Fruit fly (Drosophila melanogaster): ENCODE measurements around the gene nullo.

Gene nullo

DNA sequence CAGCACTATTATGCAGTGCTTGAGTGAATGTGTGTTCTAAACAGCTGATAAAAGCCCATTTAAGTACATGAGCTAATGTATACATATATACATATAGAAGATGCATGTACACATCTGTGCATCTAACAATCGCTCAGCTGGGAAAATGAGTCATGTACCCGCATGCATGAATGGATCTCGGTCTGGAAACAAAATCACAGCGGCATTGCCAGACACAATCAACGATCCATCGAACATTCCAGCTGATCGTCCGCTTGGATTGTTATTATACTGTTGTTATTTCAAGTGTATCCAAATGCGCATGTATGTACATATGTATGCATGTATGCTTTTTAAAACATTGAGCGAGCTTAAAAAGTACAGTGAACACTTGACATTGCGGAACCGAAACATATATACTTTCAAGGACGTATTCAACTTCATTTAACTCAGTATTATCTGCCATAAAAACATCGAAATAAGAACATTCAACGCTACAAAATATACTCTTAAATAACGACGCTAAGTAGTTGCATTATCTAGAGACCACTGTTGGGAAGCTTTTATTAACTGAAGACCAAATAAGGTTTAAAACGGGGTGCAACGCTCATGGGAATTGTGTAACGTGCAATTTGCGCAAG lies 46.1 kb downstream of the nullo start (continued):
- TF ChIP-seq CG4360 (GFP tag; IDR thresholded peaks at IDR 0.05) (no peak), ranshi (GFP tag; IDR thresholded peaks at IDR 0.05) (peak; percentile 72), sens-2 (GFP tag; IDR thresholded peaks at IDR 0.05) (peak; percentile 66; the same call in 1 of the 2 replicates), CG4707 (GFP tag; optimal IDR thresholded peaks at IDR 0.05) (peak; percentile 62), CG9609 (GFP tag; optimal IDR thresholded peaks at IDR 0.05) (peak; percentile 33), CG15696 (tag; optimal IDR thresholded peaks at IDR 0.05) (peak; percentile 34), fd96Cb (tag; optimal IDR thresholded peaks at IDR 0.05) (peak; percentile 83), CG10267 (tag; optimal IDR thresholded peaks at IDR 0.05) (peak; percentile 58), CG5180 (GFP tag; optimal IDR thresholded peaks at IDR 0.05) (peak; percentile 67), CG11695 (GFP tag; IDR thresholded peaks at IDR 0.05) (peak; percentile 63; the same call in 1 of the 3 replicates), gt (GFP tag; IDR thresholded peaks at IDR 0.05) (no peak), crp (GFP tag; optimal IDR thresholded peaks at IDR 0.05) (peak in 1 of 2 experiments; percentile 67), Trl (optimal IDR thresholded peaks at IDR 0.05) (no peak), Trl (GFP tag; optimal IDR thresholded peaks at IDR 0.05) (peak; percentile 73), Fer2 (tag; optimal IDR thresholded peaks at IDR 0.05) (peak; percentile 28), run (tag; optimal IDR thresholded peaks at IDR 0.05) (peak; percentile 29), CG1602 (GFP tag; optimal IDR thresholded peaks at IDR 0.05) (peak; percentile 56), CG15514 (GFP tag; optimal IDR thresholded peaks at IDR 0.05) (peak; percentile 58), CG6765 (GFP tag; optimal IDR thresholded peaks at IDR 0.05) (peak; percentile 35), gfzf (GFP tag; optimal IDR thresholded peaks at IDR 0.05) (no peak), jing (GFP tag; optimal IDR thresholded peaks at IDR 0.05) (peak; percentile 73), CG11696 (GFP tag; IDR thresholded peaks at IDR 0.05) (0 out of 2 replicates have a peak, but pooled peaks have one; percentile 25), CG7745 (tag; optimal IDR thresholded peaks at IDR 0.05) (no peak), zen (tag; optimal IDR thresholded peaks at IDR 0.05) (peak; percentile 10), caup (GFP tag; optimal IDR thresholded peaks at IDR 0.05; ENCODE audit: severe bottlenecking) (peak; percentile 49), CG10274 (GFP tag; optimal IDR thresholded peaks at IDR 0.05) (peak; percentile 33), Tbp (GFP tag; optimal IDR thresholded peaks at IDR 0.05) (no peak), Opbp (GFP tag; IDR thresholded peaks at IDR 0.05; ENCODE audit: partially characterized antibody) (no peak), Bteb2 (GFP tag; optimal IDR thresholded peaks at IDR 0.05) (peak; percentile 51), Dp (GFP tag; optimal IDR thresholded peaks at IDR 0.05) (no peak), CG31388 (GFP tag; optimal IDR thresholded peaks at IDR 0.05) (peak; percentile 29), pho (GFP tag; optimal IDR thresholded peaks at IDR 0.05) (no peak), rib (GFP tag; IDR thresholded peaks at IDR 0.05) (no peak), CG9876 (GFP tag; optimal IDR thresholded peaks at IDR 0.05) (peak; percentile 53), ewg (GFP tag; optimal IDR thresholded peaks at IDR 0.05) (peak; percentile 59), Dref (GFP tag; IDR thresholded peaks at IDR 0.05) (no peak), jumu (GFP tag; optimal IDR thresholded peaks at IDR 0.05) (peak; percentile 57), CG4328 (GFP tag; optimal IDR thresholded peaks at IDR 0.05) (peak; percentile 50), CG10366 (GFP tag; IDR thresholded peaks at IDR 0.05) (peak; percentile 70), CG17328 (GFP tag; IDR thresholded peaks at IDR 0.05) (peak; percentile 80), pros (GFP tag; optimal IDR thresholded peaks at IDR 0.05) (no peak), ara (GFP tag; IDR thresholded peaks at IDR 0.05) (peak; percentile 78), abd-A (tag; optimal IDR thresholded peaks at IDR 0.05) (no peak), CG4820 (GFP tag; optimal IDR thresholded peaks at IDR 0.05) (peak; percentile 76), CG18619 (GFP tag; optimal IDR thresholded peaks at IDR 0.05) (peak; percentile 54), NC2α (GFP tag; optimal IDR thresholded peaks at IDR 0.05) (peak; percentile 56), CG17802 (tag; optimal IDR thresholded peaks at IDR 0.05) (peak; percentile 55), lab (GFP tag; optimal IDR thresholded peaks at IDR 0.05) (peak; percentile 74), CG31441 (GFP tag; IDR thresholded peaks at IDR 0.05) (peak; percentile 64; the same call in 1 of the 2 replicates)
